4 fruit fly cellular contexts compared by ENCODE assay signal in the genomic region with DNA sequence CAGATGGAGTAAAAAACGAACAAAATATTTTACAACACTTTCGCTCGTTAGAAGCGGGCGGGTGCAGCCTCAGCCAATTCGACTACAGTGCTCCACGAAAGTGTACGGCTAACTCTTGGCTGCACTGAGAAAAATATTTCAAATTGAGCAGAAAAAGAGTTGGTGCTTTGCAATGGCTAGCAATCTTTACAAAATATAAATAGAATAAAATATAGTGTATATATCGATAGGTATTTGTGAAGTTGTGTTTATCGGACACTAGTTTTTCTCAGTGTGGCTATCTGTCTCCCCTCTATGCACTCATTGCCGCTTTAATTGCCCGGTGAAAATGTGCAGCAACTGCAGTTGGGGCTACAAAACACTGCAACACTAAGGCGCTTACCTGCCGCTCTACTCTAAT.
TF ChIP-seq lines count a peak whose summit lies in the region.

No protein-coding gene starts in this region.

- TF ChIP-seq CTCF in whole organism, embryonic (GFP tag; optimal IDR thresholded peaks at IDR 0.05; lab: Kevin White, UChicago): no peak

TF ChIP-seq in whole organism, embryonic, 481 proteins besides CTCF, POLR2A, EP300 and RAD21 (continues in another document):
- TF ChIP-seq CG32772 (GFP tag; IDR thresholded peaks at IDR 0.05; lab: Robert Waterston, UW) (no peak), lab (GFP tag; optimal IDR thresholded peaks at IDR 0.05; lab: Kevin White, UChicago) (no peak), CG10431 (GFP tag; optimal IDR thresholded peaks at IDR 0.05; lab: Kevin White, UChicago) (no peak), twi (tag; optimal IDR thresholded peaks at IDR 0.05; lab: Kevin White, UChicago) (peak; percentile 33), Gsc (GFP tag; IDR thresholded peaks at IDR 0.05; lab: Robert Waterston, UW) (no peak), ttk (GFP tag; IDR thresholded peaks at IDR 0.05; lab: Robert Waterston, UW) (peak; percentile 67), YL-1 (GFP tag; optimal IDR thresholded peaks at IDR 0.05; lab: Kevin White, UChicago) (no peak), CG12744 (GFP tag; optimal IDR thresholded peaks at IDR 0.05; lab: Kevin White, UChicago) (no peak), CG7963 (GFP tag; IDR thresholded peaks at IDR 0.05; lab: Robert Waterston, UW; ENCODE audit: partially characterized antibody) (no peak), CG12942 (GFP tag; optimal IDR thresholded peaks at IDR 0.05; lab: Kevin White, UChicago) (peak; percentile 18), dpn (GFP tag; optimal IDR thresholded peaks at IDR 0.05; lab: Kevin White, UChicago) (peak in 1 of 2 experiments; percentile 38), CG8765 (GFP tag; IDR thresholded peaks at IDR 0.05; lab: Robert Waterston, UW) (no peak), run (tag; optimal IDR thresholded peaks at IDR 0.05; lab: Kevin White, UChicago) (peak; percentile 26), CG31441 (GFP tag; IDR thresholded peaks at IDR 0.05; lab: Robert Waterston, UW) (no peak), CG6683 (GFP tag; optimal IDR thresholded peaks at IDR 0.05; lab: Kevin White, UChicago) (no peak), fd96Cb (tag; optimal IDR thresholded peaks at IDR 0.05; lab: Kevin White, UChicago) (peak; percentile 56), maf-S (GFP tag; optimal IDR thresholded peaks at IDR 0.05; lab: Kevin White, UChicago) (no peak), Max (GFP tag; optimal IDR thresholded peaks at IDR 0.05; lab: Kevin White, UChicago) (peak; percentile 36), hkb (optimal IDR thresholded peaks at IDR 0.05; lab: Kevin White, UChicago) (no peak), hkb (GFP tag; IDR thresholded peaks at IDR 0.05; lab: Robert Waterston, UW) (0 out of 2 replicates have a peak, but pooled peaks have one; percentile 26), gsb-n (tag; optimal IDR thresholded peaks at IDR 0.05; lab: Kevin White, UChicago) (peak; percentile 69), CG2875 (GFP tag; optimal IDR thresholded peaks at IDR 0.05; lab: Kevin White, UChicago) (peak; percentile 61)

TF ChIP-seq in whole organism, prepupa, 60 proteins besides CTCF, POLR2A, EP300 and RAD21 (continues in another document):
- TF ChIP-seq Ets96B (tag; optimal IDR thresholded peaks at IDR 0.05; lab: Kevin White, UChicago) (no peak), eg (GFP tag; IDR thresholded peaks at IDR 0.05; lab: Robert Waterston, UW) (peak; percentile 73), CG11294 (GFP tag; IDR thresholded peaks at IDR 0.05; lab: Robert Waterston, UW) (no peak), CG8119 (GFP tag; IDR thresholded peaks at IDR 0.05; lab: Robert Waterston, UW) (peak; percentile 92), CG4318 (GFP tag; optimal IDR thresholded peaks at IDR 0.05; lab: Kevin White, UChicago) (peak; percentile 89), CG8632 (GFP tag; optimal IDR thresholded peaks at IDR 0.05; lab: Kevin White, UChicago) (no peak), CG11902 (GFP tag; optimal IDR thresholded peaks at IDR 0.05; lab: Kevin White, UChicago) (no peak), net (GFP tag; optimal IDR thresholded peaks at IDR 0.05; lab: Kevin White, UChicago) (peak; percentile 45), cyc (GFP tag; optimal IDR thresholded peaks at IDR 0.05; lab: Kevin White, UChicago) (no peak), CG6163 (GFP tag; IDR thresholded peaks at IDR 0.05; lab: Robert Waterston, UW) (peak; percentile 84), achi (GFP tag; optimal IDR thresholded peaks at IDR 0.05; lab: Kevin White, UChicago) (peak; percentile 55), fd59A (GFP tag; optimal IDR thresholded peaks at IDR 0.05; lab: Kevin White, UChicago) (no peak), CG3032 (tag; optimal IDR thresholded peaks at IDR 0.05; lab: Kevin White, UChicago) (no peak), CG6808 (GFP tag; optimal IDR thresholded peaks at IDR 0.05; lab: Kevin White, UChicago) (no peak), CG9139 (GFP tag; optimal IDR thresholded peaks at IDR 0.05; lab: Kevin White, UChicago) (no peak), CG7368 (GFP tag; optimal IDR thresholded peaks at IDR 0.05; lab: Kevin White, UChicago) (no peak), CG1621 (tag; optimal IDR thresholded peaks at IDR 0.05; lab: Kevin White, UChicago) (no peak), pdm3 (GFP tag; optimal IDR thresholded peaks at IDR 0.05; lab: Kevin White, UChicago) (peak; percentile 43), Eip78C (GFP tag; lab: Kevin White, UChicago) (peak; percentile 90), CG34406 (GFP tag; optimal IDR thresholded peaks at IDR 0.05; lab: Kevin White, UChicago) (no peak), CG10631 (GFP tag; optimal IDR thresholded peaks at IDR 0.05; lab: Kevin White, UChicago) (peak; percentile 39), Ets21C (GFP tag; optimal IDR thresholded peaks at IDR 0.05; lab: Kevin White, UChicago) (no peak), Gug (GFP tag; IDR thresholded peaks at IDR 0.05; lab: Robert Waterston, UW) (no peak), Blimp-1 (GFP tag; optimal IDR thresholded peaks at IDR 0.05; lab: Kevin White, UChicago) (no peak)

TF ChIP-seq in whole organism, pupa, 21 proteins besides CTCF, POLR2A, EP300 and RAD21:
- TF ChIP-seq fd96Ca (GFP tag; IDR thresholded peaks at IDR 0.05; lab: Robert Waterston, UW) (no peak), Pif1A (GFP tag; optimal IDR thresholded peaks at IDR 0.05; lab: Kevin White, UChicago) (peak; percentile 55), CG12605 (GFP tag; IDR thresholded peaks at IDR 0.05; lab: Robert Waterston, UW) (peak; percentile 65), CG10348 (GFP tag; IDR thresholded peaks at IDR 0.05; lab: Robert Waterston, UW) (peak; percentile 60)

TF ChIP-seq in whole organism, wandering third instar larva, 38 proteins besides CTCF, POLR2A, EP300 and RAD21:
- TF ChIP-seq N (GFP tag; optimal IDR thresholded peaks at IDR 0.05; lab: Kevin White, UChicago): no peak
- TF ChIP-seq sv (GFP tag; optimal IDR thresholded peaks at IDR 0.05; lab: Kevin White, UChicago): peak; percentile 32
